Worm (Caenorhabditis elegans): Measurements from ENCODE around the gene pes-23.
A peak's percentile ranks its signal among the peaks of the same experiment; 100 is the strongest.

Gene pes-23

DNA sequence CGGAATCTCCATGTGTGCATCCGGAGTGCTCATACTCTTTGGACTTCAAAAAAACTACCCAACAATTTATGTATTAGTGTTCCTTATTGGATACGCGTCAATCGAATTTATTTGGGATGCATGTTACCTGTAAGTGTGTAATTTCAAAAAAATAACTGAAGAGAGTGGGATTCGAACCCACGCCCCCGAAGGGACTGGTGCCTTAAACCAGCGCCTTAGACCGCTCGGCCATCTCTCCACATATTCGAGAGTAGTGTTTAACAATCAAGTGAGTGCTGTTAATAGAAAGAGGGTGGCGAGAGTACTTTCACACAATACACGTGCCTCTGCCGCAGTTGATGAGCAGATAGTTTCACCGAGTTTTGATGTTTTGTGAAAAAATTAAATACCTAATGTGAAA is 1.8 kb downstream of the pes-23 start (continued):
- TF ChIP-seq hsf-1 (GFP tag; IDR thresholded peaks at IDR 0.05) (no peak), snpc-1.1 (tag; optimal IDR thresholded peaks at IDR 0.05; ENCODE audit: insufficient read depth) (peak; percentile 1), nfya-2 (GFP tag; IDR thresholded peaks at IDR 0.05) (no peak), D2030.7 (GFP tag; IDR thresholded peaks at IDR 0.05) (peak; percentile 69), ztf-25 (GFP tag; IDR thresholded peaks at IDR 0.05) (0 out of 2 replicates have a peak, but pooled peaks have one; percentile 67), let-526 (GFP tag; IDR thresholded peaks at IDR 0.05) (no peak), B0336.3 (GFP tag; IDR thresholded peaks at IDR 0.05) (no peak), ets-4 (GFP tag; optimal IDR thresholded peaks at IDR 0.05) (no peak), let-607 (tag; optimal IDR thresholded peaks at IDR 0.05) (peak; percentile 44), lag-1 (GFP tag; IDR thresholded peaks at IDR 0.05) (no peak), egl-18 (GFP tag; IDR thresholded peaks at IDR 0.05) (no peak), rcor-1 (GFP tag; IDR thresholded peaks at IDR 0.05) (peak; percentile 50; the same call in 1 of the 2 replicates), efl-1 (GFP tag; optimal IDR thresholded peaks at IDR 0.05) (no peak), F23B12.7 (tag; optimal IDR thresholded peaks at IDR 0.05; ENCODE audit: insufficient read depth) (peak; percentile 70), ztf-26 (tag; optimal IDR thresholded peaks at IDR 0.05) (no peak), ceh-79 (tag; optimal IDR thresholded peaks at IDR 0.05) (peak; percentile 57), nhr-27 (tag; optimal IDR thresholded peaks at IDR 0.05) (no peak), die-1 (tag; optimal IDR thresholded peaks at IDR 0.05) (peak; percentile 88), F57A8.1 (GFP tag; optimal IDR thresholded peaks at IDR 0.05) (no peak), egl-44 (GFP tag; IDR thresholded peaks at IDR 0.05) (0 out of 2 replicates have a peak, but pooled peaks have one; percentile 72), aptf-3 (GFP tag; IDR thresholded peaks at IDR 0.05) (0 out of 2 replicates have a peak, but pooled peaks have one; percentile 49), nfyb-1 (GFP tag; IDR thresholded peaks at IDR 0.05) (peak; percentile 82), lin-26 (GFP tag; IDR thresholded peaks at IDR 0.05) (no peak; the same call in 1 of the 2 replicates), hlh-12 (tag; optimal IDR thresholded peaks at IDR 0.05) (peak; percentile 46), F22D6.2 (tag; optimal IDR thresholded peaks at IDR 0.05) (no peak), egrh-3 (GFP tag; IDR thresholded peaks at IDR 0.05) (peak; percentile 32), akir-1 (GFP tag; optimal IDR thresholded peaks at IDR 0.05) (no peak), attf-5 (GFP tag; optimal IDR thresholded peaks at IDR 0.05) (peak; percentile 55), ceh-91 (GFP tag; IDR thresholded peaks at IDR 0.05) (no peak), Y56A3A.18 (GFP tag; IDR thresholded peaks at IDR 0.05) (peak; percentile 90), sptf-2 (GFP tag; optimal IDR thresholded peaks at IDR 0.05) (peak; percentile 37), bed-1 (GFP tag; IDR thresholded peaks at IDR 0.05) (no peak), hrde-1 (tag; optimal IDR thresholded peaks at IDR 0.05; ENCODE audit: borderline replicate concordance) (peak; percentile 71), cebp-1 (GFP tag; IDR thresholded peaks at IDR 0.05) (no peak), cebp-1 (tag; optimal IDR thresholded peaks at IDR 0.05) (no peak), Y79H2A.3 (GFP tag; conservative IDR thresholded peaks at IDR 0.05) (no peak), F55B11.4 (tag; optimal IDR thresholded peaks at IDR 0.05; ENCODE audit: borderline replicate concordance, insufficient read depth) (no peak), tbx-9 (tag; optimal IDR thresholded peaks at IDR 0.05; ENCODE audit: borderline replicate concordance) (no peak), F52B5.7 (tag; optimal IDR thresholded peaks at IDR 0.05) (peak; percentile 64), gei-17 (GFP tag; optimal IDR thresholded peaks at IDR 0.05) (peak; percentile 48), ztf-22 (GFP tag; optimal IDR thresholded peaks at IDR 0.05) (no peak), fkh-3 (tag; optimal IDR thresholded peaks at IDR 0.05) (peak; percentile 72), rec-8 (tag; optimal IDR thresholded peaks at IDR 0.05) (peak; percentile 58 to 78), mxl-1 (tag; optimal IDR thresholded peaks at IDR 0.05) (peak; percentile 72), attf-6 (GFP tag; IDR thresholded peaks at IDR 0.05) (0 out of 2 replicates have a peak, but pooled peaks have one; percentile 56), attf-3 (GFP tag; conservative IDR thresholded peaks at IDR 0.05) (no peak), lin-54 (GFP tag; optimal IDR thresholded peaks at IDR 0.05) (peak; percentile 42), ZK185.1 (tag; optimal IDR thresholded peaks at IDR 0.05; ENCODE audit: poor library complexity, severe bottlenecking) (peak; percentile 80)
